Worm (Caenorhabditis elegans): ENCODE data around the gene C14C6.8.

The C14C6.8 gene

DNA sequence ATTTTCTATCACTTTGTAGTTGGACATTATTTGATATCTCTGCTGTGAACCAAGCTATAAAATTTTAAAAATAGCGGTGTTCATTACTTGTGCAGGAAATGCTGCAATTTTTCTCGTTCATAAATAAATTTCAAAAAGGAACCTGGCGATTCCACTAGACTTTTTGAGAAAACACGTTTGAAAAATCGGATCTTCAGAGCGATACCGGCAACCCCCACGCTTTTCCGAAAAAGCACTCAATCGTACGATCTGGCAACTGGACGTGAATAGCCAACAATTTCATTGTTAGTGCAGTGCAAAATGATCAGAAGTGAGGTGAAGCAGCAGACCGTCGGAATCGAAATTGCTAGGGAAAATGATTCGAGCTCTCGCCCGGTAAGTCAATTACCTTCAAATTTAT is 28.6 kb upstream of the C14C6.8 start, which contains the start of gene nstp-7:
Gene nstp-7, plus strand, starts transcription at position 301 of the 400 bp plus-strand sequence.
- no peak for TF ChIP-seq Y55F3AM.14 (GFP tag; optimal IDR thresholded peaks at IDR 0.05)
- TF ChIP-seq nhr-21 (tag; optimal IDR thresholded peaks at IDR 0.05), result no peak
- no peak for TF ChIP-seq fos-1 (tag; optimal IDR thresholded peaks at IDR 0.05)
- no peak for TF ChIP-seq ceh-82 (tag; optimal IDR thresholded peaks at IDR 0.05)
- no peak for TF ChIP-seq lin-11 (tag; optimal IDR thresholded peaks at IDR 0.05)
- no peak for TF ChIP-seq elt-1 (tag; optimal IDR thresholded peaks at IDR 0.05)
- no peak for TF ChIP-seq egl-27 (tag; optimal IDR thresholded peaks at IDR 0.05)
- TF ChIP-seq nhr-10 (tag; optimal IDR thresholded peaks at IDR 0.05), result no peak
- TF ChIP-seq ceh-16 (tag; optimal IDR thresholded peaks at IDR 0.05), result no peak
- no peak for TF ChIP-seq mab-5 (tag; optimal IDR thresholded peaks at IDR 0.05)
- TF ChIP-seq nhr-237 (tag; optimal IDR thresholded peaks at IDR 0.05), result no peak
- no peak for TF ChIP-seq unc-55 (GFP tag; optimal IDR thresholded peaks at IDR 0.05)
- TF ChIP-seq nhr-77 (tag; optimal IDR thresholded peaks at IDR 0.05), result no peak

DNA sequence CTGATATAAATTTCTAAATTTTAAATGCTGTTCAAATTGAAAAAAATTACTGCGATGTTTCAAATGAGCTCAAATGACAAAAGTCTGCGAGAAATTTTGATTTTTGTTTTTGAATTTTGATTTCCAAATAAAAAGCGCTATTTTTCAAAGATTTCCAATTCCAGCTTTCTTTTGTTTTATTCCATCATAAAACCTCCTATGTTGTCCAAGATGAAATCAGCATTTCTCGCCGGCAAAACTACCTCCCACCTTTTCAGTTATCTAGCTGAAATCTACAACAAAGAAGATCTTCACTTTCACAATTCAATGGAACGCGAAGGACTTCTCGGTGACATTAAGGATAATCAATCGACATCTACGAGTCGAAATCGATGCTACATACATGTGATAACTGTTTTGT is 26.0 kb upstream of the C14C6.8 start, which contains the start of gene K06H6.4:
Gene K06H6.4, plus strand, starts transcription at position 301 of the 400 bp plus-strand sequence.
- no peak for TF ChIP-seq fos-1 (tag; optimal IDR thresholded peaks at IDR 0.05)
- TF ChIP-seq nhr-129 (tag; optimal IDR thresholded peaks at IDR 0.05), result no peak
- no peak for TF ChIP-seq blmp-1 (tag; optimal IDR thresholded peaks at IDR 0.05; ENCODE audit: insufficient read depth)

DNA sequence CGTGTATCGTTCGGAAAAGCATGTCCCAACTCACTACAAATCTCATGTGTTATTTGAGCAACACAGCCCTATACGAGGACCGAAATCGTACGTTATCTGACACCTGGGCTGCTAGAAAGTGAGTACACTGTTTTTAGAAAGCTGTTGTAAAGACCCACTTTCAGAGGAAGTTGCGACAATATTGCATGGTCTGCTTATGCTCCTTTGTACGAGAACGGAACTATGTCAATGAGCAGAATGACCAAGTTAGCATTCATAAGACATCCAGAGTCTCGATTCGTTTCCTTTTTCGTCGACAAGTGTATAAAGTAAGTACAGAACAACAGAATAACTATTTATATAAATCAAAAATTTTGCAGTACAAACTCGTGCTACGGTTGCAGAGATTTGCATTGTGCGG is 24.0 kb upstream of the C14C6.8 start:
- no peak for TF ChIP-seq ZK546.5 (tag; optimal IDR thresholded peaks at IDR 0.05)
- no peak for TF ChIP-seq nhr-10 (tag; optimal IDR thresholded peaks at IDR 0.05)
- TF ChIP-seq nhr-21 (tag; optimal IDR thresholded peaks at IDR 0.05), result no peak
- no peak for TF ChIP-seq blmp-1 (tag; optimal IDR thresholded peaks at IDR 0.05; ENCODE audit: insufficient read depth)
- TF ChIP-seq fos-1 (tag; optimal IDR thresholded peaks at IDR 0.05), result no peak
- TF ChIP-seq elt-1 (tag; optimal IDR thresholded peaks at IDR 0.05), result no peak
- no peak for TF ChIP-seq nhr-12 (tag; optimal IDR thresholded peaks at IDR 0.05)
- TF ChIP-seq unc-55 (GFP tag; optimal IDR thresholded peaks at IDR 0.05), result no peak
- no peak for TF ChIP-seq sma-9 (GFP tag; optimal IDR thresholded peaks at IDR 0.05)
- TF ChIP-seq sma-9 (tag; optimal IDR thresholded peaks at IDR 0.05), result no peak
- no peak for TF ChIP-seq crh-2 (tag; optimal IDR thresholded peaks at IDR 0.05)
- no peak for TF ChIP-seq snpc-4 (tag; optimal IDR thresholded peaks at IDR 0.05)
- no peak for TF ChIP-seq nhr-25 (tag; optimal IDR thresholded peaks at IDR 0.05)
- no peak for TF ChIP-seq ceh-16 (tag; optimal IDR thresholded peaks at IDR 0.05)

DNA sequence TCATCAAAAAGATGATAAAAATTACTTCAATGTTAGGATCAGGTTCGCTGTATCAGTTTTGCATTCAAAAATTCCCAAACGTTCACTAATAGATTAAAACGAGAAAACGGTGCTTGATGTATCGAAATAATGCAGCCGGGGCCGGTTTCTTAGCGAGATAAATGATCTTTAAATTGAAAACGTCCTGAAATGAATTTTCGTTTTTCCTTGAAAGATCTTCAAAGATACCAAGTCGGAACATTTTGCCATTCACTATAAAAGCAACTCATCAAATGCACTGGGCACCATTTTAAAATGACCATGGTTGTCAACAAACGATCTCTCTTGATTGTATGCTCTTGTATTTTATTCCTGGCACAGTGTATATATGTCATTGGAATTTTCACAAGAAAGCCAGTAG is 23.1 kb upstream of the C14C6.8 start, which contains the start of gene K06H6.5:
Gene K06H6.5, plus strand, starts transcription at position 301 of the 400 bp plus-strand sequence.
- TF ChIP-seq nhr-6 (tag; optimal IDR thresholded peaks at IDR 0.05), result no peak
- TF ChIP-seq nhr-10 (tag; optimal IDR thresholded peaks at IDR 0.05), result no peak
- no peak for TF ChIP-seq R02D3.7 (tag; optimal IDR thresholded peaks at IDR 0.05)
- TF ChIP-seq sma-9 (GFP tag; optimal IDR thresholded peaks at IDR 0.05), result no peak
- no peak for TF ChIP-seq sma-9 (tag; optimal IDR thresholded peaks at IDR 0.05)
- no peak for TF ChIP-seq snpc-4 (tag; optimal IDR thresholded peaks at IDR 0.05)
- TF ChIP-seq nhr-21 (tag; optimal IDR thresholded peaks at IDR 0.05), result no peak
- TF ChIP-seq gmeb-1 (tag; optimal IDR thresholded peaks at IDR 0.05), result no peak
- no peak for TF ChIP-seq mab-5 (tag; optimal IDR thresholded peaks at IDR 0.05)
- no peak for TF ChIP-seq fos-1 (tag; optimal IDR thresholded peaks at IDR 0.05)
- TF ChIP-seq lsy-2 (tag; optimal IDR thresholded peaks at IDR 0.05), result no peak
- TF ChIP-seq ztf-1 (GFP tag; conservative IDR thresholded peaks at IDR 0.05), result no peak
- no peak for TF ChIP-seq mdl-1 (tag; optimal IDR thresholded peaks at IDR 0.05)
- TF ChIP-seq lin-11 (tag; optimal IDR thresholded peaks at IDR 0.05), result no peak
- TF ChIP-seq egl-27 (tag; optimal IDR thresholded peaks at IDR 0.05), result no peak
- TF ChIP-seq peb-1 (tag; optimal IDR thresholded peaks at IDR 0.05), result no peak
- no peak for TF ChIP-seq unc-62 (GFP tag; optimal IDR thresholded peaks at IDR 0.05)
- TF ChIP-seq unc-55 (GFP tag; optimal IDR thresholded peaks at IDR 0.05), result no peak
- TF ChIP-seq lin-39 (tag; optimal IDR thresholded peaks at IDR 0.05), result no peak
- no peak for TF ChIP-seq Y55F3AM.14 (GFP tag; optimal IDR thresholded peaks at IDR 0.05)

DNA sequence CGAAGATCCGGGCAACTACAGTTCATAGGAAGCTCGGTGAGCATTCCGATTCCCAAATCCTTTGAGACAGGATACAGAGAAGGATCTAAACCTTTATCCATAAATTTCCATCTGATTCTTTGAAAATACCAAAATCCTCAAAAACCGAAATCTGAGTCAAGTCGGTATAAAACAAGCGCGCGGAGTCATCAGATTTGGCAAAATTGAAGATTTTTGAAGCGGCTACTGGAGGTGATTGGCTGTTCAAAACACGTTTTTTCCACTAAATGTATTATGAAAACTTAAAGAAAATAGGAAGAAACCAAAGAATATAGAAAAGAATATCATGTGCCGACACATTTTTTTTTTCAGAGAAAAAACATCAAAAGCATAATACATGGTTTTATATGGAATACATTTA is 21.7 kb upstream of the C14C6.8 start, which contains the start of gene C14C6.13:
Gene C14C6.13, minus strand, starts transcription at position 101 of the 400 bp plus-strand sequence.
- TF ChIP-seq nhr-6 (tag; optimal IDR thresholded peaks at IDR 0.05) (no peak), ztf-1 (GFP tag; conservative IDR thresholded peaks at IDR 0.05) (no peak), F13H6.1 (tag; optimal IDR thresholded peaks at IDR 0.05) (no peak), R02D3.7 (tag; optimal IDR thresholded peaks at IDR 0.05) (no peak), peb-1 (tag; optimal IDR thresholded peaks at IDR 0.05) (no peak), gmeb-1 (tag; optimal IDR thresholded peaks at IDR 0.05) (no peak)
